Worm (Caenorhabditis elegans) whole organism, L4 larva: ENCODE measurements around the gene F55C12.4.

ENCODE experiments used
- F10B5.3 ChIP-seq: sonication (generic microtip); optimal IDR thresholded peaks from 2 replicates; lab custom pipeline; 2016; ENCODE audit warnings: mild to moderate bottlenecking, missing genetic modification characterization, missing compliant biosample characterization
- F26F4.8 ChIP-seq: fragments of 200-800 bp; sonication (Bioruptor generic); conservative IDR thresholded peaks from 2 replicates; pipeline ENCODE4 v1.3.6; 2022; ENCODE audit warnings: missing genetic modification characterization, missing compliant biosample characterization
- F37D6.2 ChIP-seq: sonication (generic microtip); optimal IDR thresholded peaks from 2 replicates; lab custom pipeline; 2016; ENCODE audit warnings: mild to moderate bottlenecking, missing genetic modification characterization, missing compliant biosample characterization
- Y105C5A.15 ChIP-seq: fragments of 200-800 bp; sonication (Bioruptor generic); IDR thresholded peaks from 2 replicates; pipeline ENCODE4 v1.3.6; 2022; ENCODE audit warnings: missing genetic modification characterization, missing compliant biosample characterization
- Y5F2A.4 ChIP-seq: fragments of 200-800 bp; sonication (Bioruptor generic); optimal IDR thresholded peaks from 2 replicates; lab custom pipeline; 2018; ENCODE audit warnings: mild to moderate bottlenecking, missing genetic modification characterization, missing compliant biosample characterization
- Y75B8A.6 ChIP-seq: fragments of 200-800 bp; sonication (Bioruptor generic); IDR thresholded peaks from 2 replicates; pipeline ENCODE4 v1.3.6; 2022; ENCODE audit warnings: missing genetic modification reagents, missing genetic modification characterization, missing compliant biosample characterization
- ZK337.2 ChIP-seq: fragments of 200-800 bp; sonication (Bioruptor generic); IDR thresholded peaks from 2 replicates; pipeline ENCODE4 v1.3.6; 2022; ENCODE audit warnings: missing genetic modification reagents, missing genetic modification characterization, missing compliant biosample characterization
- ZK546.5 ChIP-seq, 2 experiments: sonication (generic microtip); optimal IDR thresholded peaks; 2 replicates each; lab custom pipeline; 2017; ENCODE audit warnings: missing biosample characterization in 2 of 2, missing genetic modification characterization in 2 of 2
- aly-2 ChIP-seq: sonication (generic microtip); optimal IDR thresholded peaks from 2 replicates; lab custom pipeline; 2018; ENCODE audit warnings: missing biosample characterization, missing genetic modification characterization
- attf-4 ChIP-seq: sonication (generic microtip); optimal IDR thresholded peaks from 3 replicates; lab custom pipeline; 2017; ENCODE audit warnings: missing biosample characterization, missing genetic modification characterization
- ceh-20 ChIP-seq: fragments of 200-800 bp; sonication (Bioruptor generic); IDR thresholded peaks from 2 replicates; pipeline ENCODE4 v1.3.6; 2022; ENCODE audit warnings: missing genetic modification reagents, missing genetic modification characterization, missing compliant biosample characterization
- ceh-28 ChIP-seq: fragments of 150-350 bp; optimal IDR thresholded peaks from 2 replicates; lab custom pipeline; 2014; ENCODE audit warnings: missing biosample characterization, missing genetic modification reagents, missing genetic modification characterization
- ceh-62 ChIP-seq: sonication (generic microtip); optimal IDR thresholded peaks from 2 replicates; lab custom pipeline; 2017; ENCODE audit warnings: missing biosample characterization, missing genetic modification characterization
- daf-8 ChIP-seq: fragments of 200-800 bp; sonication (Bioruptor generic); IDR thresholded peaks from 2 replicates; pipeline ENCODE4 v1.3.6; 2022; ENCODE audit warnings: missing genetic modification characterization, missing compliant biosample characterization
- dmd-6 ChIP-seq: fragments of 200-800 bp; sonication (Bioruptor generic); IDR thresholded peaks from 2 replicates; pipeline ENCODE4 v1.3.6; 2022; ENCODE audit warnings: missing genetic modification reagents, missing genetic modification characterization, missing compliant biosample characterization
- dmd-8 ChIP-seq: fragments of 200-800 bp; sonication (Bioruptor generic); IDR thresholded peaks from 2 replicates; pipeline ENCODE4 v1.3.6; 2022; ENCODE audit warnings: missing genetic modification characterization, missing compliant biosample characterization
- dpl-1 ChIP-seq: fragments of 150-350 bp; optimal IDR thresholded peaks from 2 replicates; lab custom pipeline; 2014; ENCODE audit warnings: missing biosample characterization, missing genetic modification reagents, missing genetic modification characterization
- dve-1 ChIP-seq: sonication (generic microtip); optimal IDR thresholded peaks from 2 replicates; lab custom pipeline; 2017; ENCODE audit warnings: antibody characterized with exemption, mild to moderate bottlenecking, missing genetic modification characterization, missing compliant biosample characterization; ENCODE audit not compliant: insufficient read depth
- egl-43 ChIP-seq: fragments of 200-800 bp; sonication (Bioruptor generic); IDR thresholded peaks from 2 replicates; pipeline ENCODE4 v1.3.6; 2022; ENCODE audit warnings: missing genetic modification reagents, missing genetic modification characterization, missing compliant biosample characterization
- fkh-10 ChIP-seq: fragments of 150-350 bp; optimal IDR thresholded peaks from 2 replicates; lab custom pipeline; 2014; ENCODE audit warnings: missing biosample characterization, missing genetic modification reagents, missing genetic modification characterization
- fos-1 ChIP-seq: fragments of 150-350 bp; optimal IDR thresholded peaks from 2 replicates; lab custom pipeline; 2014; ENCODE audit warnings: missing biosample characterization, missing genetic modification characterization
- hlh-11 ChIP-seq: fragments of 200-800 bp; sonication (Bioruptor generic); optimal IDR thresholded peaks from 2 replicates; lab custom pipeline; 2018; ENCODE audit warnings: mild to moderate bottlenecking, missing genetic modification characterization, missing compliant biosample characterization
- hmg-1.1 ChIP-seq: fragments of 200-800 bp; sonication (Bioruptor generic); IDR thresholded peaks from 2 replicates; pipeline ENCODE4 v1.3.6; 2022; ENCODE audit warnings: missing genetic modification reagents, missing genetic modification characterization, missing compliant biosample characterization
- lim-7 ChIP-seq: fragments of 200-800 bp; sonication (Bioruptor generic); IDR thresholded peaks from 2 replicates; pipeline ENCODE4 v1.3.6; 2022; ENCODE audit warnings: missing genetic modification characterization, missing compliant biosample characterization
- lin-13 ChIP-seq: fragments of 150-350 bp; optimal IDR thresholded peaks from 2 replicates; lab custom pipeline; 2014; ENCODE audit warnings: missing biosample characterization, missing genetic modification reagents, missing genetic modification characterization
- lin-15B ChIP-seq: fragments of 150-350 bp; sonication (generic microtip); optimal IDR thresholded peaks from 3 replicates; lab custom pipeline; 2014; ENCODE audit warnings: missing biosample characterization, missing genetic modification characterization
- lsy-2 ChIP-seq, 2 experiments: fragments of 150-350 bp in 1 of 2; sonication (generic microtip) in 1 of 2; optimal IDR thresholded peaks; 2 replicates each; lab custom pipeline; 2014 to 2017; ENCODE audit warnings: missing biosample characterization in 2 of 2, missing genetic modification characterization in 2 of 2
- madf-9 ChIP-seq: fragments of 200-800 bp; sonication (Bioruptor generic); conservative IDR thresholded peaks from 2 replicates; pipeline ENCODE4 v1.3.6; 2022; ENCODE audit warnings: missing genetic modification reagents, missing genetic modification characterization, missing compliant biosample characterization
- mdl-1 ChIP-seq, 2 experiments: fragments of 150-350 bp in 1 of 2; sonication (generic microtip) in 1 of 2; optimal IDR thresholded peaks; 2 replicates each; lab custom pipeline; 2014 to 2017; ENCODE audit warnings: missing biosample characterization in 2 of 2, missing genetic modification characterization in 2 of 2
- mep-1 ChIP-seq: fragments of 150-350 bp; sonication (generic microtip); optimal IDR thresholded peaks from 3 replicates; lab custom pipeline; 2014; ENCODE audit warnings: missing biosample characterization, missing genetic modification characterization
- nhr-10 ChIP-seq: fragments of 150-350 bp; optimal IDR thresholded peaks from 2 replicates; lab custom pipeline; 2014; ENCODE audit warnings: missing biosample characterization, missing genetic modification characterization
- nhr-102 ChIP-seq: sonication (generic microtip); optimal IDR thresholded peaks from 2 replicates; lab custom pipeline; 2016; ENCODE audit warnings: mild to moderate bottlenecking, missing genetic modification characterization, moderate library complexity, missing compliant biosample characterization
- nhr-11 ChIP-seq: fragments of 150-350 bp; optimal IDR thresholded peaks from 2 replicates; lab custom pipeline; 2014; ENCODE audit warnings: missing biosample characterization, missing genetic modification characterization
- nhr-42 ChIP-seq: fragments of 200-800 bp; sonication (Bioruptor generic); IDR thresholded peaks from 2 replicates; pipeline ENCODE4 v1.3.6; 2022; ENCODE audit warnings: missing genetic modification characterization, missing compliant biosample characterization
- nhr-48 ChIP-seq: sonication (generic microtip); optimal IDR thresholded peaks from 2 replicates; lab custom pipeline; 2016; ENCODE audit warnings: mild to moderate bottlenecking, missing genetic modification characterization, missing compliant biosample characterization
- nhr-6 ChIP-seq: fragments of 150-350 bp; optimal IDR thresholded peaks from 2 replicates; lab custom pipeline; 2014; ENCODE audit warnings: missing biosample characterization, missing genetic modification characterization
- pha-4 ChIP-seq, 2 experiments: fragments of 150-350 bp in 1 of 2; fragments of 200-800 bp in 1 of 2; sonication (Bioruptor generic) in 1 of 2; IDR thresholded peaks in 1 of 2; optimal IDR thresholded peaks in 1 of 2; 2 replicates each; pipeline versions ENCODE4 v1.3.6 to Lab custom; 2014 to 2022; ENCODE audit warnings: missing genetic modification characterization in 2 of 2, missing genetic modification reagents in 2 of 2, missing biosample characterization in 1 of 2, missing compliant biosample characterization in 1 of 2
- pqm-1 ChIP-seq: sonication (generic microtip); optimal IDR thresholded peaks from 2 replicates; lab custom pipeline; 2017; ENCODE audit warnings: missing biosample characterization, missing genetic modification characterization
- saeg-2 ChIP-seq: fragments of 200-800 bp; sonication (Bioruptor generic); IDR thresholded peaks from 2 replicates; pipeline ENCODE4 v1.3.6; 2022; ENCODE audit warnings: missing genetic modification reagents, missing genetic modification characterization, missing compliant biosample characterization
- sdz-12 ChIP-seq: fragments of 200-800 bp; sonication (Bioruptor generic); optimal IDR thresholded peaks from 2 replicates; lab custom pipeline; 2018; ENCODE audit warnings: mild to moderate bottlenecking, missing genetic modification characterization, missing compliant biosample characterization
- skn-1 ChIP-seq: fragments of 150-350 bp; optimal IDR thresholded peaks from 2 replicates; lab custom pipeline; 2014; ENCODE audit warnings: missing biosample characterization, missing genetic modification characterization
- tra-1 ChIP-seq: fragments of 200-800 bp; sonication (Bioruptor generic); IDR thresholded peaks from 2 replicates; pipeline ENCODE4 v1.3.6; 2022; ENCODE audit warnings: missing genetic modification reagents, missing genetic modification characterization, missing compliant biosample characterization
- unc-130 ChIP-seq: sonication (generic microtip); optimal IDR thresholded peaks from 2 replicates; lab custom pipeline; 2016; ENCODE audit warnings: missing genetic modification reagents, missing genetic modification characterization, missing compliant biosample characterization
- unc-39 ChIP-seq: sonication (generic microtip); optimal IDR thresholded peaks from 2 replicates; lab custom pipeline; 2017; ENCODE audit warnings: missing biosample characterization, missing genetic modification characterization
- unc-62 ChIP-seq, 3 experiments: fragments of 150-350 bp in 1 of 3; sonication (generic microtip); optimal IDR thresholded peaks in 2 of 3; peaks in 1 of 3; 1 replicate in 1 of 3; 2 replicates in 2 of 3; lab custom pipeline; 2014 to 2017; ENCODE audit warnings: missing biosample characterization in 3 of 3, missing genetic modification characterization in 3 of 3, missing genetic modification reagents in 3 of 3, missing genotype in 1 of 3
- vab-7 ChIP-seq: fragments of 200-800 bp; sonication (Bioruptor generic); IDR thresholded peaks from 2 replicates; pipeline ENCODE4 v1.3.6; 2022; ENCODE audit warnings: missing genetic modification reagents, missing genetic modification characterization, missing compliant biosample characterization
- zfp-3 ChIP-seq: fragments of 200-800 bp; sonication (Bioruptor generic); conservative IDR thresholded peaks from 2 replicates; pipeline ENCODE4 v1.3.6; 2022; ENCODE audit warnings: missing genetic modification reagents, missing genetic modification characterization, missing compliant biosample characterization
- zip-2 ChIP-seq: fragments of 150-350 bp; optimal IDR thresholded peaks from 2 replicates; lab custom pipeline; 2014; ENCODE audit warnings: missing biosample characterization, missing genetic modification characterization
- ztf-11 ChIP-seq: fragments of 150-350 bp; optimal IDR thresholded peaks from 2 replicates; lab custom pipeline; 2014; ENCODE audit warnings: missing biosample characterization, missing genetic modification characterization

The F55C12.4 gene

DNA sequence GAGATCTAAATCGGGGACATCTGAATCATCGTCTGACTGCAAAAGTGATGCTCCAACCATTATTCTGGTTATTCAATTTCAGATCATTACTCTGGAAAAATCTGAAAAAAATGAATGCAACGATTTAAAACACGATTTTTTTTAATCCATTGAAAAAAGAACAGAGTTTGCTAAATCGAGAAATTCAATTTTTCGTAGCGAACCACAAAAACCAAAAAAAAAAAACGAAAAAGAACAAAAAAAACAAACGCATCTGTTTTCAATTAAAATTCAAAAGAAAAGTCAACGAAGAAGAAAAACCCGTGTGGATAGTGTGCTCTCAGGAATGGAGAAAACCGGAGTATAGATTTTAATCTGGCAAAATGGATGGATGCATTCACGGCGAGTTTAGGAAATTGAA is at the start of gene F55C12.4:
Gene F55C12.4, minus strand, starts transcription at position 101 of the 400 bp plus-strand sequence.
- TF ChIP-seq mdl-1 (tag; optimal IDR thresholded peaks at IDR 0.05; lab: Kevin White, UChicago) (no peak), ceh-28 (tag; lab: Kevin White, UChicago) (no peak), pqm-1 (no peak)

ce11 chrII:5907482-5907881 is 49.3 kb upstream of the F55C12.4 start, which contains the start of gene vps-35:
TSS of gene vps-35 (plus strand) at chrII:5907816.
- no peak for TF ChIP-seq tra-1 (GFP tag; lab: Robert Waterston, UW)
- no peak for TF ChIP-seq Y105C5A.15 (GFP tag; lab: Robert Waterston, UW)
- TF ChIP-seq madf-9 (GFP tag; lab: Robert Waterston, UW): no peak
- no peak for TF ChIP-seq nhr-48 (tag; lab: Kevin White, UChicago)
- TF ChIP-seq sdz-12 (GFP tag; lab: Kevin White, UChicago): no peak
- no peak for TF ChIP-seq dmd-8 (GFP tag; lab: Robert Waterston, UW)
- TF ChIP-seq unc-130 (GFP tag; lab: Kevin White, UChicago): no peak
- no peak for TF ChIP-seq pha-4 (GFP tag; IDR thresholded peaks at IDR 0.05; lab: Robert Waterston, UW)
- peak; percentile 22 for TF ChIP-seq pha-4 (tag; optimal IDR thresholded peaks at IDR 0.05; lab: Kevin White, UChicago)
- TF ChIP-seq lsy-2 (tag; optimal IDR thresholded peaks at IDR 0.05; lab: Kevin White, UChicago): peak in 1 of 2 experiments; percentile 52
- no peak for TF ChIP-seq nhr-102 (tag; lab: Kevin White, UChicago)
- TF ChIP-seq mep-1: peak; percentile 45
- 0 out of 2 replicates have a peak, but pooled peaks have one; percentile 35 for TF ChIP-seq hmg-1.1
- TF ChIP-seq F37D6.2 (tag; lab: Kevin White, UChicago): no peak
- no peak for TF ChIP-seq zfp-3
- TF ChIP-seq nhr-11 (tag; lab: Kevin White, UChicago): no peak
- TF ChIP-seq fkh-10 (GFP tag; lab: Kevin White, UChicago): no peak
- TF ChIP-seq dve-1: peak; percentile 30
- TF ChIP-seq F26F4.8 (GFP tag; lab: Robert Waterston, UW): no peak
- no peak for TF ChIP-seq lin-13 (GFP tag; lab: Kevin White, UChicago)
- no peak for TF ChIP-seq ztf-11 (tag; lab: Kevin White, UChicago)
- TF ChIP-seq Y75B8A.6 (GFP tag; lab: Robert Waterston, UW): no peak
- no peak for TF ChIP-seq aly-2
- TF ChIP-seq hlh-11 (tag; lab: Kevin White, UChicago): peak; percentile 10
- TF ChIP-seq skn-1 (tag; lab: Kevin White, UChicago): no peak
- TF ChIP-seq Y5F2A.4: no peak
- no peak for TF ChIP-seq vab-7
- TF ChIP-seq dmd-6 (GFP tag; lab: Robert Waterston, UW): peak; percentile 13; the same call in 1 of the 2 replicates
- TF ChIP-seq egl-43 (GFP tag; lab: Robert Waterston, UW): no peak
- TF ChIP-seq nhr-42: no peak
- no peak for TF ChIP-seq zip-2 (tag; lab: Kevin White, UChicago)
- peak; percentile 56 for TF ChIP-seq nhr-6
- TF ChIP-seq daf-8 (GFP tag; lab: Robert Waterston, UW): no peak
- no peak for TF ChIP-seq ceh-62 (tag; lab: Kevin White, UChicago)
- no peak for TF ChIP-seq ceh-20 (GFP tag; lab: Robert Waterston, UW)
- no peak for TF ChIP-seq lim-7 (GFP tag; lab: Robert Waterston, UW)
- no peak for TF ChIP-seq nhr-10 (tag; lab: Kevin White, UChicago)
- no peak for TF ChIP-seq ZK337.2
- no peak for TF ChIP-seq attf-4 (tag; lab: Kevin White, UChicago)
- TF ChIP-seq F10B5.3 (tag; lab: Kevin White, UChicago): no peak
- TF ChIP-seq fos-1 (tag; lab: Kevin White, UChicago): no peak
- peak; percentile 58 for TF ChIP-seq pqm-1
- TF ChIP-seq unc-39 (tag; lab: Kevin White, UChicago): no peak
- peak in 1 of 2 experiments; percentile 52 for TF ChIP-seq unc-62 (GFP tag; optimal IDR thresholded peaks at IDR 0.05 in 1 of 2; lab: Kevin White, UChicago)
- no peak for TF ChIP-seq unc-62 (tag; optimal IDR thresholded peaks at IDR 0.05; lab: Kevin White, UChicago)
- no peak for TF ChIP-seq mdl-1 (tag; optimal IDR thresholded peaks at IDR 0.05; lab: Kevin White, UChicago)
- TF ChIP-seq lin-15B: no peak
- no peak for TF ChIP-seq ZK546.5 (tag; optimal IDR thresholded peaks at IDR 0.05; lab: Kevin White, UChicago)
- TF ChIP-seq saeg-2 (GFP tag; lab: Robert Waterston, UW): no peak
- no peak for TF ChIP-seq ceh-28 (tag; lab: Kevin White, UChicago)
- peak; percentile 19 for TF ChIP-seq dpl-1 (GFP tag; lab: Kevin White, UChicago)
